Worm (Caenorhabditis elegans) whole organism, L2 larva: ENCODE data around the gene C05D12.7.

Source experiments
- ZK546.5 ChIP-seq: sonication (generic microtip); optimal IDR thresholded peaks from 2 replicates; lab custom pipeline; 2017; ENCODE audit warnings: missing biosample characterization, missing genetic modification characterization
- aly-2 ChIP-seq: fragments of 150-350 bp; optimal IDR thresholded peaks from 2 replicates; lab custom pipeline; 2014; ENCODE audit warnings: missing biosample characterization, missing genetic modification characterization
- dmd-4 ChIP-seq: sonication (generic microtip); optimal IDR thresholded peaks from 2 replicates; lab custom pipeline; 2017; ENCODE audit warnings: missing biosample characterization, missing genetic modification characterization
- fos-1 ChIP-seq: fragments of 150-350 bp; optimal IDR thresholded peaks from 2 replicates; lab custom pipeline; 2014; ENCODE audit warnings: missing biosample characterization, missing genetic modification characterization
- lin-39 ChIP-seq: fragments of 150-350 bp; optimal IDR thresholded peaks from 2 replicates; lab custom pipeline; 2014; ENCODE audit warnings: missing biosample characterization, missing genetic modification reagents, missing genetic modification characterization
- lsy-2 ChIP-seq, 2 experiments: fragments of 150-350 bp in 1 of 2; sonication (generic microtip) in 1 of 2; optimal IDR thresholded peaks; 2 replicates each; lab custom pipeline; 2014 to 2017; ENCODE audit warnings: missing biosample characterization in 2 of 2, missing genetic modification characterization in 2 of 2
- mdl-1 ChIP-seq, 2 experiments: fragments of 150-350 bp in 1 of 2; sonication (generic microtip) in 1 of 2; optimal IDR thresholded peaks; 2 replicates each; lab custom pipeline; 2017; ENCODE audit warnings: missing biosample characterization in 2 of 2, missing genetic modification characterization in 2 of 2
- nhr-77 ChIP-seq: fragments of 150-350 bp; optimal IDR thresholded peaks from 2 replicates; lab custom pipeline; 2014; ENCODE audit warnings: missing biosample characterization, missing genetic modification characterization
- skn-1 ChIP-seq: sonication (generic microtip); optimal IDR thresholded peaks from 2 replicates; lab custom pipeline; 2017; ENCODE audit warnings: missing biosample characterization, missing genetic modification characterization
- unc-62 ChIP-seq: fragments of 150-350 bp; optimal IDR thresholded peaks from 2 replicates; lab custom pipeline; 2014; ENCODE audit warnings: missing biosample characterization, missing genetic modification reagents, missing genetic modification characterization
- zag-1 ChIP-seq: fragments of 150-350 bp; optimal IDR thresholded peaks from 2 replicates; lab custom pipeline; 2014; ENCODE audit warnings: missing biosample characterization, missing genetic modification characterization

DNA sequence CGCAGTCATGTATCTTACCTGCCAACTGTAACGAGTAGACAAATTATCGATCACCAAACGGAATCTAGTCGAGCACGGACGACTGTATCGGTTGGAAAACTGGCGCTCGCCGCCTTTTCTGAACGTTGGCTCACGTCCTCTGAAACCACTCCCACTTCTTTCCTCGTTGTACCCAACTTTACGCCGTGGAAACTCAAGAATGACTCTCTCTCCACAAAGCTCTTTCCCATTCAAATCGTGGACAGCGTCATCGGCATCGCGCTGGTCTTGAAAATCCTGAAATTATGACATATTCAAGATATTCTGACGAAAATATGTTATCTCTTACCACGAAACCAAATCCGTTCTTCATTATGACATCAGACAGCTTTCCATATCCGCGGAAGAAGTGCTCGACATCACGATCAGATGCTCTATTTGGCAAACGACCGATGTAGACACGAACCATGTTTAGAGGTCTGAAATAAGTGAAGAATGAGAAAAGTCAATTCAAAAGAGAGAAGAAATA, 42.7 kb downstream of the C05D12.7 start, which contains the start of gene rsp-2:
- TF ChIP-seq unc-62 (GFP tag; lab: Kevin White, UChicago) (no peak), zag-1 (tag; lab: Kevin White, UChicago) (no peak), ZK546.5 (tag; lab: Kevin White, UChicago) (no peak), fos-1 (no peak), nhr-77 (tag; lab: Kevin White, UChicago) (no peak), mdl-1 (tag; optimal IDR thresholded peaks at IDR 0.05; lab: Kevin White, UChicago) (no peak), dmd-4 (tag; lab: Kevin White, UChicago) (no peak), lsy-2 (tag; optimal IDR thresholded peaks at IDR 0.05; lab: Kevin White, UChicago) (no peak), skn-1 (tag; lab: Kevin White, UChicago) (no peak), aly-2 (tag; lab: Kevin White, UChicago) (no peak), lin-39 (no peak)
